Fruit fly (Drosophila melanogaster): ENCODE data around the gene UGP.

UGP gene

dm6 chr3L:9398435-9398981 is 39.8 kb upstream of the UGP start (continued):
- TF ChIP-seq CG9139 (GFP tag; optimal IDR thresholded peaks at IDR 0.05) (no peak), Gug (GFP tag; IDR thresholded peaks at IDR 0.05) (no peak), CG6854 (GFP tag; optimal IDR thresholded peaks at IDR 0.05) (no peak), CG34406 (GFP tag; optimal IDR thresholded peaks at IDR 0.05) (no peak), CG6276 (GFP tag; optimal IDR thresholded peaks at IDR 0.05) (no peak), Sox102F (GFP tag; optimal IDR thresholded peaks at IDR 0.05) (no peak), topi (GFP tag; optimal IDR thresholded peaks at IDR 0.05) (no peak), CG3919 (GFP tag; optimal IDR thresholded peaks at IDR 0.05) (peak; percentile 57), CG10631 (GFP tag; optimal IDR thresholded peaks at IDR 0.05) (no peak), ss (GFP tag; optimal IDR thresholded peaks at IDR 0.05) (peak; percentile 24 to 25), Ets96B (tag; optimal IDR thresholded peaks at IDR 0.05) (peak; percentile 8), CG11902 (GFP tag; optimal IDR thresholded peaks at IDR 0.05) (peak; percentile 3), Sox14 (GFP tag; optimal IDR thresholded peaks at IDR 0.05) (peak; percentile 19), CG32006 (GFP tag; optimal IDR thresholded peaks at IDR 0.05) (no peak), Eip93F (GFP tag; optimal IDR thresholded peaks at IDR 0.05) (no peak), CG6808 (GFP tag; optimal IDR thresholded peaks at IDR 0.05) (peak; percentile 5), net (GFP tag; optimal IDR thresholded peaks at IDR 0.05) (peak; percentile 6), CG8119 (GFP tag; IDR thresholded peaks at IDR 0.05) (0 out of 3 replicates have a peak, but pooled peaks have one; percentile 25), Blimp-1 (GFP tag; optimal IDR thresholded peaks at IDR 0.05) (no peak), Hr39 (GFP tag; optimal IDR thresholded peaks at IDR 0.05) (no peak), CG6792 (GFP tag; optimal IDR thresholded peaks at IDR 0.05) (no peak), cyc (GFP tag; optimal IDR thresholded peaks at IDR 0.05) (peak; percentile 16), Eip78C (GFP tag) (peak; percentile 50), eg (GFP tag; IDR thresholded peaks at IDR 0.05) (no peak; the same call in 1 of the 3 replicates), acj6 (GFP tag; optimal IDR thresholded peaks at IDR 0.05) (no peak), CG8319 (GFP tag; optimal IDR thresholded peaks at IDR 0.05) (no peak), svp (GFP tag) (no peak)

- TF ChIP-seq net (GFP tag; optimal IDR thresholded peaks at IDR 0.05) (no peak), CG8119 (GFP tag; IDR thresholded peaks at IDR 0.05) (no peak), Sox15 (GFP tag; optimal IDR thresholded peaks at IDR 0.05) (no peak), CG6163 (GFP tag; IDR thresholded peaks at IDR 0.05) (no peak), CG6854 (GFP tag; optimal IDR thresholded peaks at IDR 0.05) (no peak), CG1621 (tag; optimal IDR thresholded peaks at IDR 0.05) (no peak), CG3919 (GFP tag; optimal IDR thresholded peaks at IDR 0.05) (no peak), vri (GFP tag; optimal IDR thresholded peaks at IDR 0.05) (no peak), CG34406 (GFP tag; optimal IDR thresholded peaks at IDR 0.05) (no peak), Eip75B (GFP tag; optimal IDR thresholded peaks at IDR 0.05) (no peak), CG6276 (GFP tag; optimal IDR thresholded peaks at IDR 0.05) (no peak), Blimp-1 (GFP tag; optimal IDR thresholded peaks at IDR 0.05) (no peak)
Observed at dm6 chr3L:9398028-9398427, 39.3 kb upstream of the UGP start.

dm6 chr3L:9397156-9397555 is 38.4 kb upstream of the UGP start:
- TF ChIP-seq spab (GFP tag; optimal IDR thresholded peaks at IDR 0.05): peak; percentile 23
- no peak for TF ChIP-seq topi (GFP tag; optimal IDR thresholded peaks at IDR 0.05)
- TF ChIP-seq svp (GFP tag): peak; percentile 45
- TF ChIP-seq pdm3 (GFP tag; optimal IDR thresholded peaks at IDR 0.05): no peak
- peak; percentile 52 for TF ChIP-seq CG6808 (GFP tag; optimal IDR thresholded peaks at IDR 0.05)
- no peak for TF ChIP-seq cyc (GFP tag; optimal IDR thresholded peaks at IDR 0.05)
- TF ChIP-seq CG10631 (GFP tag; optimal IDR thresholded peaks at IDR 0.05): peak; percentile 16
- peak; percentile 93 for TF ChIP-seq fkh (GFP tag; optimal IDR thresholded peaks at IDR 0.05)
- no peak for TF ChIP-seq CG8632 (GFP tag; optimal IDR thresholded peaks at IDR 0.05)
- peak; percentile 9 for TF ChIP-seq esn (GFP tag; optimal IDR thresholded peaks at IDR 0.05)
- TF ChIP-seq CG7368 (GFP tag; optimal IDR thresholded peaks at IDR 0.05): peak; percentile 1
- no peak for TF ChIP-seq Lpt (GFP tag; optimal IDR thresholded peaks at IDR 0.05)
- no peak for TF ChIP-seq Gug (GFP tag; IDR thresholded peaks at IDR 0.05)
- 0 out of 3 replicates have a peak, but pooled peaks have one; percentile 22 for TF ChIP-seq CG8119 (GFP tag; IDR thresholded peaks at IDR 0.05)
- TF ChIP-seq CG11762 (GFP tag; optimal IDR thresholded peaks at IDR 0.05; ENCODE audit: insufficient read depth): no peak
- TF ChIP-seq Blimp-1 (GFP tag; optimal IDR thresholded peaks at IDR 0.05): no peak
- TF ChIP-seq Eip75B (GFP tag; optimal IDR thresholded peaks at IDR 0.05): no peak
- TF ChIP-seq CG9139 (GFP tag; optimal IDR thresholded peaks at IDR 0.05): no peak
- TF ChIP-seq vri (GFP tag; optimal IDR thresholded peaks at IDR 0.05): peak; percentile 40
- peak; percentile 4 for TF ChIP-seq CG16779 (tag; optimal IDR thresholded peaks at IDR 0.05)
- peak; percentile 4 for TF ChIP-seq OdsH (GFP tag; optimal IDR thresholded peaks at IDR 0.05)
- peak; percentile 57; the same call in 2 of the 3 replicates for TF ChIP-seq CG6163 (GFP tag; IDR thresholded peaks at IDR 0.05)
- no peak for TF ChIP-seq net (GFP tag; optimal IDR thresholded peaks at IDR 0.05)
- peak; percentile 25 for TF ChIP-seq Eip78C (GFP tag)
- TF ChIP-seq CG11902 (GFP tag; optimal IDR thresholded peaks at IDR 0.05): no peak

All from whole organism, prepupa.